Worm (Caenorhabditis elegans) whole organism, late embryonic: Measurements from ENCODE around the gene aly-3.

Experiments used
- C38D4.7 ChIP-seq: fragments of 200-800 bp; sonication (Bioruptor generic); optimal IDR thresholded peaks from 2 replicates; lab custom pipeline; 2018; ENCODE audit warnings: mild to moderate bottlenecking, missing genetic modification characterization, moderate library complexity, missing compliant biosample characterization
- T23F11.4 ChIP-seq: fragments of 200-800 bp; sonication (Bioruptor generic); optimal IDR thresholded peaks from 2 replicates; lab custom pipeline; 2018; ENCODE audit warnings: mild to moderate bottlenecking, missing genetic modification characterization, missing compliant biosample characterization
- ama-1 ChIP-seq: fragments of 150-350 bp; optimal IDR thresholded peaks from 2 replicates; lab custom pipeline; 2014
- fkh-10 ChIP-seq: fragments of 150-350 bp; optimal IDR thresholded peaks from 2 replicates; lab custom pipeline; 2014; ENCODE audit warnings: missing biosample characterization, missing genetic modification reagents, missing genetic modification characterization
- lin-11 ChIP-seq: fragments of 200-800 bp; sonication (Bioruptor generic); optimal IDR thresholded peaks from 2 replicates; lab custom pipeline; 2018; ENCODE audit warnings: mild to moderate bottlenecking, missing genetic modification characterization, missing compliant biosample characterization
- madf-2 ChIP-seq: sonication (generic microtip); optimal IDR thresholded peaks from 2 replicates; lab custom pipeline; 2017; ENCODE audit warnings: missing genetic modification characterization, missing compliant biosample characterization
- nfya-1 ChIP-seq: sonication (generic microtip); optimal IDR thresholded peaks from 2 replicates; lab custom pipeline; 2017; ENCODE audit warnings: missing genetic modification characterization, mild to moderate bottlenecking, missing compliant biosample characterization, antibody characterized with exemption, moderate library complexity
- nhr-11 ChIP-seq: fragments of 150-350 bp; optimal IDR thresholded peaks from 2 replicates; lab custom pipeline; 2014; ENCODE audit warnings: missing biosample characterization, missing genetic modification characterization
- pha-4 ChIP-seq: fragments of 150-350 bp; optimal IDR thresholded peaks from 2 replicates; lab custom pipeline; 2018; ENCODE audit warnings: missing biosample characterization, missing genetic modification reagents, missing genetic modification characterization
- ref-2 ChIP-seq: sonication (generic microtip); optimal IDR thresholded peaks from 2 replicates; lab custom pipeline; 2016; ENCODE audit warnings: missing genetic modification characterization, missing compliant biosample characterization
- sdc-2 ChIP-seq: sonication (generic microtip); optimal IDR thresholded peaks from 2 replicates; lab custom pipeline; 2016; ENCODE audit warnings: missing genotype, missing genetic modification characterization, missing compliant biosample characterization
- unc-55 ChIP-seq: sonication (generic microtip); optimal IDR thresholded peaks from 2 replicates; lab custom pipeline; 2017; ENCODE audit warnings: missing biosample characterization, missing genetic modification reagents, missing genetic modification characterization

ce11 chrIV:12131308-12132072 is 8.4 kb downstream of the aly-3 start:
- no peak for TF ChIP-seq madf-2 (tag; lab: Kevin White, UChicago)
- no peak for TF ChIP-seq nfya-1 (tag; lab: Kevin White, UChicago)
- no peak for TF ChIP-seq unc-55
- TF ChIP-seq lin-11: no peak
- no peak for TF ChIP-seq nhr-11 (tag; lab: Kevin White, UChicago)
- TF ChIP-seq sdc-2 (tag; lab: Kevin White, UChicago): no peak
- TF ChIP-seq ref-2 (tag; lab: Kevin White, UChicago): no peak
- no peak for TF ChIP-seq pha-4 (tag; lab: Kevin White, UChicago)
- TF ChIP-seq ama-1 (lab: Kevin White, UChicago): no peak
- TF ChIP-seq C38D4.7 (GFP tag; lab: Kevin White, UChicago): no peak
- no peak for TF ChIP-seq fkh-10 (GFP tag; lab: Kevin White, UChicago)
- TF ChIP-seq T23F11.4 (GFP tag; lab: Kevin White, UChicago): no peak
